Fruit fly (Drosophila melanogaster): Measurements from ENCODE around the gene B52.
A peak's percentile ranks its signal among the peaks of the same experiment; 100 is the strongest.

The B52 gene

DNA sequence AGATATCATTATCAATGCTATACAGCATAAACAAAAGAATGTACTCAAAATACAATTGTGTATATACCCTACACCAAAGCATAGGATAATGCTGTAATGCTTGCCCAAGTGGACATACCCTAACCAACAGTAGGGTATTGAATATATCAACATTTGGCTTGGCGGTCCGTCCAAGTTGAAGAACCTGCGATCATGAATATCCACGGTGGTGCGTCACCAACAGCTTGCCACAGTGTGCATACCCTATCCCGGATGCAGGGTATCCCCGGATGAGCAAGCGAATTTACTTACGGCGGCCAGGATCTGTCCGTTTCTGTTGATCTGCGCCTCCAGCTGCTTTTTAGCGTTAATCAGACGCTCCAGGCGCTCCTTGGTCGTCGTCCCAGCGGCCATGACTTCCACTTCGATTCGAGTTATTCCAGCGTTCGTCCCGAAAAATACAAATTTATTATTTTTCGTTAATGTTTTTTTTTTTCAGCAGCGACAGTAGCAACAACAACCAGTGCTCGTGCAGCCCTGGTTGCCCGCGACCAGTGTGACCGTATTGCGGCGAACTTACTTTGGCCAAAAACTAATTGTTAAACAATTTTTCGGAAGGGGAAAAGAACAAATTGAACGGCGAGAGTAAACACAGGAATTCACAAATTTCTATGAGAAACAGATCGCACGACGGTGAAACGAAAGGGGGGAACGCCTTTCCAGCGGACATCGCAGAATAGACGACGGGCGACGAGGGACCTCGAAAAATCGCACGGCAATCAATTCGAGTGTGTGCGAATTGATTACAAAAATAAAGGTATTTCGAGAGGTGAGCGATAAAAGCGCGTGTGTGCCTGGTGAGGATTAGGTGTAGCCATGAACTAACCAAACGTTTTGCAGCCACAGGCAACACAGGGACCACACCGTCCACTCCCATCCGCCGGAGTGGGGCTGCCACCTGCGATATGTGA, 15.3 kb downstream of the B52 start, which contains the start of the genes Lkb1 and CG9588 (continued):
- TF ChIP-seq Trl (optimal IDR thresholded peaks at IDR 0.05) (no peak), Trl (GFP tag; optimal IDR thresholded peaks at IDR 0.05) (peak; percentile 3), CG16779 (GFP tag; IDR thresholded peaks at IDR 0.05) (peak; percentile 70; the same call in 1 of the 2 replicates), Asciz (GFP tag; optimal IDR thresholded peaks at IDR 0.05) (no peak), CG7357 (GFP tag; IDR thresholded peaks at IDR 0.05) (peak; percentile 72; the same call in 1 of the 3 replicates), toy (GFP tag; IDR thresholded peaks at IDR 0.05) (peak; percentile 52; the same call in 1 of the 2 replicates), fu2 (GFP tag; optimal IDR thresholded peaks at IDR 0.05) (peak; percentile 17), CG13775 (GFP tag; optimal IDR thresholded peaks at IDR 0.05) (peak; percentile 38), CG6791 (GFP tag; IDR thresholded peaks at IDR 0.05; ENCODE audit: partially characterized antibody) (peak; percentile 52; the same call in 2 of the 3 replicates), CG18262 (tag; optimal IDR thresholded peaks at IDR 0.05) (peak; percentile 20), Mes4 (GFP tag; optimal IDR thresholded peaks at IDR 0.05) (no peak), kni (GFP tag; optimal IDR thresholded peaks at IDR 0.05) (no peak), CG4730 (GFP tag; IDR thresholded peaks at IDR 0.05) (peak; percentile 60), phol (tag; optimal IDR thresholded peaks at IDR 0.05) (peak; percentile 16), Aef1 (GFP tag; IDR thresholded peaks at IDR 0.05) (peak; percentile 65), her (GFP tag; optimal IDR thresholded peaks at IDR 0.05) (no peak), CG18619 (GFP tag; optimal IDR thresholded peaks at IDR 0.05) (peak; percentile 36), Mad (GFP tag; optimal IDR thresholded peaks at IDR 0.05) (peak; percentile 2), CG11560 (tag; IDR thresholded peaks at IDR 0.05) (peak; percentile 63; the same call in 1 of the 3 replicates), CG11723 (GFP tag; optimal IDR thresholded peaks at IDR 0.05) (peak; percentile 3), CG12299 (tag; optimal IDR thresholded peaks at IDR 0.05) (peak; percentile 9), CG33213 (GFP tag; optimal IDR thresholded peaks at IDR 0.05) (peak; percentile 6), Doc3 (GFP tag; IDR thresholded peaks at IDR 0.05; ENCODE audit: partially characterized antibody) (no peak), Sry-δ (GFP tag; optimal IDR thresholded peaks at IDR 0.05) (peak; percentile 32), ems (GFP tag; optimal IDR thresholded peaks at IDR 0.05) (peak; percentile 31), CG15269 (tag; optimal IDR thresholded peaks at IDR 0.05) (no peak), Six4 (GFP tag; optimal IDR thresholded peaks at IDR 0.05) (no peak), CG8281 (tag; optimal IDR thresholded peaks at IDR 0.05) (no peak), gt (GFP tag; IDR thresholded peaks at IDR 0.05) (no peak; the same call in 1 of the 2 replicates), Dp (GFP tag; optimal IDR thresholded peaks at IDR 0.05) (peak; percentile 17), Kr (GFP tag; optimal IDR thresholded peaks at IDR 0.05) (no peak), MBD-R2 (GFP tag; IDR thresholded peaks at IDR 0.05) (peak; percentile 79), CHES-1-like (GFP tag; optimal IDR thresholded peaks at IDR 0.05) (peak; percentile 46), CG9437 (GFP tag; optimal IDR thresholded peaks at IDR 0.05) (peak; percentile 17), CG4282 (GFP tag; optimal IDR thresholded peaks at IDR 0.05) (no peak), esg (GFP tag; conservative IDR thresholded peaks at IDR 0.05) (peak; percentile 82), ATbp (GFP tag; optimal IDR thresholded peaks at IDR 0.05) (no peak), Ets65A (GFP tag) (peak; percentile 94), lab (GFP tag; optimal IDR thresholded peaks at IDR 0.05) (peak; percentile 61), eyg (GFP tag; optimal IDR thresholded peaks at IDR 0.05) (no peak), Drgx (GFP tag; IDR thresholded peaks at IDR 0.05) (peak; percentile 91), Usf (GFP tag; optimal IDR thresholded peaks at IDR 0.05) (no peak), CG14667 (GFP tag; IDR thresholded peaks at IDR 0.05) (peak; percentile 81), Bdp1 (GFP tag; optimal IDR thresholded peaks at IDR 0.05) (peak; percentile 49), CG10431 (GFP tag; optimal IDR thresholded peaks at IDR 0.05) (peak; percentile 71), bsh (GFP tag; optimal IDR thresholded peaks at IDR 0.05) (peak; percentile 34 to 46), CG3847 (GFP tag; IDR thresholded peaks at IDR 0.05) (peak; percentile 54), CG6813 (GFP tag; optimal IDR thresholded peaks at IDR 0.05) (no peak), Ets97D (GFP tag; optimal IDR thresholded peaks at IDR 0.05) (peak; percentile 40)
